Worm (Caenorhabditis elegans) whole organism, L2 larva: ENCODE measurements around the gene C30E1.4.

Experiments
- C34F6.9 ChIP-seq: fragments of 150-350 bp; optimal IDR thresholded peaks from 2 replicates; lab custom pipeline; 2014; ENCODE audit warnings: missing biosample characterization, missing genetic modification characterization
- F13H6.1 ChIP-seq: sonication (generic microtip); optimal IDR thresholded peaks from 2 replicates; lab custom pipeline; 2016; ENCODE audit warnings: missing genetic modification characterization, missing compliant biosample characterization
- R02D3.7 ChIP-seq: fragments of 150-350 bp; optimal IDR thresholded peaks from 2 replicates; lab custom pipeline; 2014; ENCODE audit warnings: missing biosample characterization, missing genetic modification characterization
- Y55F3AM.14 ChIP-seq: fragments of 200-800 bp; sonication (Bioruptor generic); optimal IDR thresholded peaks from 2 replicates; lab custom pipeline; 2018; ENCODE audit warnings: mild to moderate bottlenecking, missing genetic modification characterization, missing compliant biosample characterization
- ZK546.5 ChIP-seq: sonication (generic microtip); optimal IDR thresholded peaks from 2 replicates; lab custom pipeline; 2017; ENCODE audit warnings: missing biosample characterization, missing genetic modification characterization
- alr-1 ChIP-seq: fragments of 150-350 bp; optimal IDR thresholded peaks from 2 replicates; lab custom pipeline; 2014; ENCODE audit warnings: missing biosample characterization, missing genetic modification characterization
- aly-2 ChIP-seq: fragments of 150-350 bp; optimal IDR thresholded peaks from 2 replicates; lab custom pipeline; 2014; ENCODE audit warnings: missing biosample characterization, missing genetic modification characterization
- ama-1 ChIP-seq: fragments of 150-350 bp; optimal IDR thresholded peaks from 2 replicates; lab custom pipeline; 2018; ENCODE audit warnings: inconsistent platforms
- blmp-1 ChIP-seq: sonication (generic microtip); optimal IDR thresholded peaks from 2 replicates; lab custom pipeline; 2017; ENCODE audit warnings: missing genetic modification characterization, mild to moderate bottlenecking, missing compliant biosample characterization, antibody characterized with exemption, moderate library complexity; ENCODE audit not compliant: insufficient read depth
- ceh-16 ChIP-seq: fragments of 150-350 bp; optimal IDR thresholded peaks from 2 replicates; lab custom pipeline; 2014; ENCODE audit warnings: missing biosample characterization, missing genetic modification characterization
- ceh-82 ChIP-seq: fragments of 150-350 bp; optimal IDR thresholded peaks from 2 replicates; lab custom pipeline; 2014; ENCODE audit warnings: missing biosample characterization, missing genetic modification characterization
- crh-2 ChIP-seq: sonication (generic microtip); optimal IDR thresholded peaks from 2 replicates; lab custom pipeline; 2017; ENCODE audit warnings: missing biosample characterization, missing genetic modification characterization
- dmd-4 ChIP-seq: sonication (generic microtip); optimal IDR thresholded peaks from 2 replicates; lab custom pipeline; 2017; ENCODE audit warnings: missing biosample characterization, missing genetic modification characterization
- egl-27 ChIP-seq: sonication (generic microtip); optimal IDR thresholded peaks from 3 replicates; lab custom pipeline; 2017; ENCODE audit warnings: missing biosample characterization, missing genetic modification reagents, missing genetic modification characterization
- elt-1 ChIP-seq: fragments of 150-350 bp; optimal IDR thresholded peaks from 2 replicates; lab custom pipeline; 2014; ENCODE audit warnings: missing biosample characterization, missing genetic modification characterization
- elt-3 ChIP-seq: sonication (generic microtip); optimal IDR thresholded peaks from 2 replicates; lab custom pipeline; 2017; ENCODE audit warnings: missing biosample characterization, missing genetic modification characterization
- fos-1 ChIP-seq: fragments of 150-350 bp; optimal IDR thresholded peaks from 2 replicates; lab custom pipeline; 2014; ENCODE audit warnings: missing biosample characterization, missing genetic modification characterization
- gmeb-1 ChIP-seq: fragments of 150-350 bp; optimal IDR thresholded peaks from 2 replicates; lab custom pipeline; 2014; ENCODE audit warnings: missing biosample characterization, missing genetic modification characterization
- lin-11 ChIP-seq: fragments of 150-350 bp; sonication (generic microtip); optimal IDR thresholded peaks from 2 replicates; lab custom pipeline; 2014; ENCODE audit warnings: missing biosample characterization, missing genetic modification characterization, inconsistent platforms, mixed read lengths
- lin-13 ChIP-seq: fragments of 150-350 bp; optimal IDR thresholded peaks from 2 replicates; lab custom pipeline; 2014; ENCODE audit warnings: missing biosample characterization, missing genetic modification reagents, missing genetic modification characterization
- lin-39 ChIP-seq: fragments of 150-350 bp; optimal IDR thresholded peaks from 2 replicates; lab custom pipeline; 2014; ENCODE audit warnings: missing biosample characterization, missing genetic modification reagents, missing genetic modification characterization
- lsy-2 ChIP-seq, 2 experiments: fragments of 150-350 bp in 1 of 2; sonication (generic microtip) in 1 of 2; optimal IDR thresholded peaks; 2 replicates each; lab custom pipeline; 2014 to 2017; ENCODE audit warnings: missing biosample characterization in 2 of 2, missing genetic modification characterization in 2 of 2
- mab-5 ChIP-seq: fragments of 150-350 bp; optimal IDR thresholded peaks from 2 replicates; lab custom pipeline; 2014; ENCODE audit warnings: missing biosample characterization, missing genetic modification characterization
- mbf-1 ChIP-seq: sonication (generic microtip); optimal IDR thresholded peaks from 2 replicates; lab custom pipeline; 2017; ENCODE audit warnings: missing biosample characterization, missing genetic modification characterization
- mdl-1 ChIP-seq, 2 experiments: fragments of 150-350 bp in 1 of 2; sonication (generic microtip) in 1 of 2; optimal IDR thresholded peaks; 2 replicates each; lab custom pipeline; 2017; ENCODE audit warnings: missing biosample characterization in 2 of 2, missing genetic modification characterization in 2 of 2
- nhr-10 ChIP-seq: sonication (generic microtip); optimal IDR thresholded peaks from 2 replicates; lab custom pipeline; 2017; ENCODE audit warnings: missing biosample characterization, missing genetic modification characterization
- nhr-11 ChIP-seq: fragments of 150-350 bp; optimal IDR thresholded peaks from 2 replicates; lab custom pipeline; 2014; ENCODE audit warnings: missing biosample characterization, missing genetic modification characterization
- nhr-12 ChIP-seq: fragments of 150-350 bp; optimal IDR thresholded peaks from 2 replicates; lab custom pipeline; 2014; ENCODE audit warnings: missing biosample characterization, missing genetic modification characterization
- nhr-129 ChIP-seq: fragments of 150-350 bp; optimal IDR thresholded peaks from 2 replicates; lab custom pipeline; 2014; ENCODE audit warnings: missing biosample characterization, missing genetic modification characterization
- nhr-21 ChIP-seq: fragments of 150-350 bp; optimal IDR thresholded peaks from 2 replicates; lab custom pipeline; 2014; ENCODE audit warnings: missing biosample characterization, missing genetic modification characterization
- nhr-23 ChIP-seq: fragments of 150-350 bp; optimal IDR thresholded peaks from 2 replicates; lab custom pipeline; 2014; ENCODE audit warnings: missing biosample characterization, missing genetic modification reagents, missing genetic modification characterization
- nhr-237 ChIP-seq: fragments of 150-350 bp; optimal IDR thresholded peaks from 2 replicates; lab custom pipeline; 2014; ENCODE audit warnings: missing biosample characterization, missing genetic modification characterization
- nhr-25 ChIP-seq: fragments of 150-350 bp; sonication (generic microtip); optimal IDR thresholded peaks from 3 replicates; lab custom pipeline; 2014; ENCODE audit warnings: missing biosample characterization, missing genetic modification characterization
- nhr-6 ChIP-seq: fragments of 150-350 bp; optimal IDR thresholded peaks from 2 replicates; lab custom pipeline; 2014; ENCODE audit warnings: missing biosample characterization, missing genetic modification characterization
- nhr-77 ChIP-seq: fragments of 150-350 bp; optimal IDR thresholded peaks from 2 replicates; lab custom pipeline; 2014; ENCODE audit warnings: missing biosample characterization, missing genetic modification characterization
- peb-1 ChIP-seq: fragments of 150-350 bp; optimal IDR thresholded peaks from 2 replicates; lab custom pipeline; 2014; ENCODE audit warnings: missing biosample characterization, missing genetic modification characterization
- sem-4 ChIP-seq: fragments of 150-350 bp; optimal IDR thresholded peaks from 2 replicates; lab custom pipeline; 2014; ENCODE audit warnings: missing biosample characterization, missing genetic modification reagents, missing genetic modification characterization
- skn-1 ChIP-seq: sonication (generic microtip); optimal IDR thresholded peaks from 2 replicates; lab custom pipeline; 2017; ENCODE audit warnings: missing biosample characterization, missing genetic modification characterization
- sma-3 ChIP-seq: sonication (generic microtip); optimal IDR thresholded peaks from 2 replicates; lab custom pipeline; 2016; ENCODE audit warnings: missing genetic modification reagents, missing genetic modification characterization, missing compliant biosample characterization
- sma-9 ChIP-seq, 2 experiments: fragments of 150-350 bp in 1 of 2; sonication (generic microtip) in 1 of 2; optimal IDR thresholded peaks; 2 replicates each; lab custom pipeline; 2014 to 2016; ENCODE audit warnings: missing genetic modification characterization in 2 of 2, mild to moderate bottlenecking in 1 of 2, missing biosample characterization in 1 of 2, missing compliant biosample characterization in 1 of 2, missing genetic modification reagents in 1 of 2, moderate library complexity in 1 of 2
- snpc-4 ChIP-seq: fragments of 150-350 bp; optimal IDR thresholded peaks from 2 replicates; lab custom pipeline; 2014; ENCODE audit warnings: missing biosample characterization, missing genetic modification characterization
- unc-39 ChIP-seq: fragments of 150-350 bp; optimal IDR thresholded peaks from 2 replicates; lab custom pipeline; 2014; ENCODE audit warnings: missing biosample characterization, missing genetic modification characterization
- unc-55 ChIP-seq: fragments of 150-350 bp; sonication (generic microtip); optimal IDR thresholded peaks from 3 replicates; lab custom pipeline; 2014; ENCODE audit warnings: missing biosample characterization, missing genetic modification reagents, missing genetic modification characterization
- unc-62 ChIP-seq: fragments of 150-350 bp; optimal IDR thresholded peaks from 2 replicates; lab custom pipeline; 2014; ENCODE audit warnings: missing biosample characterization, missing genetic modification reagents, missing genetic modification characterization
- zag-1 ChIP-seq: fragments of 150-350 bp; optimal IDR thresholded peaks from 2 replicates; lab custom pipeline; 2014; ENCODE audit warnings: missing biosample characterization, missing genetic modification characterization
- ztf-1 ChIP-seq: fragments of 200-800 bp; sonication (Bioruptor generic); conservative IDR thresholded peaks from 2 replicates; pipeline ENCODE4 v1.3.6; 2022; ENCODE audit warnings: missing genetic modification characterization, missing compliant biosample characterization
- ztf-11 ChIP-seq: sonication (generic microtip); optimal IDR thresholded peaks from 2 replicates; lab custom pipeline; 2017; ENCODE audit warnings: missing biosample characterization, missing genetic modification characterization
- ztf-4 ChIP-seq: fragments of 150-350 bp; optimal IDR thresholded peaks from 2 replicates; lab custom pipeline; 2014; ENCODE audit warnings: missing biosample characterization, missing genetic modification characterization

C30E1.4 gene

ce11 chrX:16930333-16930621, 6.5 kb downstream of the C30E1.4 start:
- TF ChIP-seq lin-11: peak; percentile 30
- no peak for TF ChIP-seq gmeb-1

- peak; percentile 65 for TF ChIP-seq ceh-82 (tag; lab: Kevin White, UChicago)
- TF ChIP-seq lin-13: no peak
- TF ChIP-seq sma-9 (GFP tag; optimal IDR thresholded peaks at IDR 0.05; lab: Kevin White, UChicago): peak; percentile 57
- no peak for TF ChIP-seq sma-9 (tag; optimal IDR thresholded peaks at IDR 0.05; lab: Kevin White, UChicago)
- peak; percentile 70 for TF ChIP-seq ceh-16 (tag; lab: Kevin White, UChicago)
- TF ChIP-seq zag-1 (tag; lab: Kevin White, UChicago): peak; percentile 87
- TF ChIP-seq nhr-12: no peak
- TF ChIP-seq unc-39 (tag; lab: Kevin White, UChicago): no peak
- no peak for TF ChIP-seq skn-1 (tag; lab: Kevin White, UChicago)
- TF ChIP-seq nhr-25: no peak
- peak; percentile 70 for TF ChIP-seq nhr-21
- no peak for TF ChIP-seq nhr-10 (tag; lab: Kevin White, UChicago)
- peak; percentile 90 for TF ChIP-seq nhr-11
- TF ChIP-seq nhr-77 (tag; lab: Kevin White, UChicago): peak; percentile 33
- no peak for TF ChIP-seq dmd-4 (tag; lab: Kevin White, UChicago)
- TF ChIP-seq elt-1 (tag; lab: Kevin White, UChicago): no peak
- TF ChIP-seq lin-11: peak; percentile 87
- peak; percentile 37 for TF ChIP-seq gmeb-1
- no peak for TF ChIP-seq unc-62 (GFP tag; lab: Kevin White, UChicago)
- TF ChIP-seq ZK546.5 (tag; lab: Kevin White, UChicago): no peak
- no peak for TF ChIP-seq nhr-6 (tag; lab: Kevin White, UChicago)
- TF ChIP-seq peb-1 (tag; lab: Kevin White, UChicago): no peak
- TF ChIP-seq egl-27 (tag; lab: Kevin White, UChicago): peak; percentile 39
- TF ChIP-seq ztf-4 (tag; lab: Kevin White, UChicago): peak; percentile 70
- peak; percentile 70 for TF ChIP-seq C34F6.9 (tag; lab: Kevin White, UChicago)
- peak; percentile 99 for TF ChIP-seq ama-1 (lab: Kevin White, UChicago)
- TF ChIP-seq nhr-237 (tag; lab: Kevin White, UChicago): peak; percentile 5
- peak; percentile 92 for TF ChIP-seq unc-55
- no peak for TF ChIP-seq elt-3 (tag; lab: Kevin White, UChicago)
- no peak for TF ChIP-seq Y55F3AM.14 (GFP tag; lab: Kevin White, UChicago)
- TF ChIP-seq nhr-129: peak; percentile 86
- peak; percentile 31 for TF ChIP-seq sma-3 (GFP tag; lab: Kevin White, UChicago)
- no peak for TF ChIP-seq ztf-1 (GFP tag; lab: Robert Waterston, UW)
- TF ChIP-seq fos-1: peak; percentile 88
- TF ChIP-seq crh-2 (tag; lab: Kevin White, UChicago): peak; percentile 43
- no peak for TF ChIP-seq alr-1 (tag; lab: Kevin White, UChicago)
- TF ChIP-seq lin-39: peak; percentile 32
- peak; percentile 35 to 58 for TF ChIP-seq lsy-2 (tag; optimal IDR thresholded peaks at IDR 0.05; lab: Kevin White, UChicago)
- no peak for TF ChIP-seq ztf-11 (tag; lab: Kevin White, UChicago)
- TF ChIP-seq aly-2 (tag; lab: Kevin White, UChicago): no peak
- no peak for TF ChIP-seq R02D3.7
- TF ChIP-seq F13H6.1 (tag; lab: Kevin White, UChicago): no peak
- TF ChIP-seq mab-5: no peak
- TF ChIP-seq mbf-1 (tag; lab: Kevin White, UChicago): no peak
- no peak for TF ChIP-seq nhr-23 (tag; lab: Kevin White, UChicago)
- TF ChIP-seq snpc-4 (tag; lab: Kevin White, UChicago): no peak
- TF ChIP-seq mdl-1 (tag; optimal IDR thresholded peaks at IDR 0.05; lab: Kevin White, UChicago): no peak
- TF ChIP-seq blmp-1 (tag; lab: Kevin White, UChicago): peak; percentile 5
- TF ChIP-seq sem-4: peak; percentile 39
Observed at ce11 chrX:16930663-16931097, 6.9 kb downstream of the C30E1.4 start.
